Fruit fly (Drosophila melanogaster): ENCODE results near the gene CG9372.

Gene CG9372

DNA sequence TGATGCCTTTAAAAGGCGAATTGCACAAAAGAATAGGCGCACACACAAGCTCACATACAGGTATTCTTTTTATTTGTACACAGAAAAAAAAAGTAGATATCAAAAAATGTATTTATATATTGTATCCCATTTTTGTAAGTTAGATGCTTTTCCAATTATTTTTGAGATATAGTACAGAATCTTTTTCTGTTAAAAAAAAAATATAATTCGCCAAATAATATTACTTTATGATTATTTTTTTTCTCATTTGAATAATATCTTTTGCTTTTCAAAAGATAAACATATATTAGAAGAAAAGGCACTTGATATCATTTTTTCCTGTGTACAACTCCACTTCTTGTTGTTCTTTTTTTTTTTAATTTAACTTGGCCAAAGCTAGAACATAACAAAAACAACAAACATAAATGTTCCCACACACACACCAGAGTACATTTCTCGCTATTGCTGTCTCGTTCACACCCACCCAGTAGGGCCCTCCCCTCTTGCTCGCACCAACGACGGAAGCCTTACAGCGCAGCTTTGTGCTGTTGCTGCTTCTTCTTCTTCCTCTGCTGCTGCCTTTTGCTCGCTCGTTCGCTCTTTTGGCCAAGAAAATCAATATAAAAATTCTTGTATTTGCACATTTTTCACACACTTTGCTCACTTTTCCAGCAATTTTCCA is 28.9 kb downstream of the CG9372 start:
- no peak for TF ChIP-seq Vsx2 (GFP tag; optimal IDR thresholded peaks at IDR 0.05; ENCODE audit: partially characterized antibody)
- no peak for TF ChIP-seq Rel (GFP tag; optimal IDR thresholded peaks at IDR 0.05)
- TF ChIP-seq Rel (tag; optimal IDR thresholded peaks at IDR 0.05) = peak; percentile 14
- no peak for TF ChIP-seq usp (GFP tag; optimal IDR thresholded peaks at IDR 0.05)
- TF ChIP-seq Dfd (GFP tag; optimal IDR thresholded peaks at IDR 0.05) = peak; percentile 75
- no peak for TF ChIP-seq Hr83 (GFP tag; optimal IDR thresholded peaks at IDR 0.05; ENCODE audit: poor library complexity, severe bottlenecking)
- TF ChIP-seq Dif (GFP tag; optimal IDR thresholded peaks at IDR 0.05; ENCODE audit: partially characterized antibody) = no peak
- TF ChIP-seq CG32264 (GFP tag; optimal IDR thresholded peaks at IDR 0.05) = no peak
- peak; percentile 57 for TF ChIP-seq OdsH (GFP tag; optimal IDR thresholded peaks at IDR 0.05)
- peak; percentile 11 for TF ChIP-seq woc (GFP tag; optimal IDR thresholded peaks at IDR 0.05)
- TF ChIP-seq CG9705 (GFP tag; optimal IDR thresholded peaks at IDR 0.05) = no peak
- TF ChIP-seq fru (GFP tag; optimal IDR thresholded peaks at IDR 0.05) = peak; percentile 63
- TF ChIP-seq Myc (optimal IDR thresholded peaks at IDR 0.05) = no peak
- no peak for TF ChIP-seq sage (GFP tag; optimal IDR thresholded peaks at IDR 0.05)
- no peak for TF ChIP-seq Abd-B (GFP tag; optimal IDR thresholded peaks at IDR 0.05)
- peak; percentile 31 for TF ChIP-seq rgr (GFP tag; optimal IDR thresholded peaks at IDR 0.05)
- TF ChIP-seq Sp1 (GFP tag; optimal IDR thresholded peaks at IDR 0.05) = peak; percentile 84
- no peak for TF ChIP-seq CrebA (GFP tag; optimal IDR thresholded peaks at IDR 0.05; ENCODE audit: borderline replicate concordance)
- TF ChIP-seq Mio (GFP tag; optimal IDR thresholded peaks at IDR 0.05) = no peak
- TF ChIP-seq sv (GFP tag; optimal IDR thresholded peaks at IDR 0.05) = no peak
- TF ChIP-seq psq (GFP tag; optimal IDR thresholded peaks at IDR 0.05) = peak; percentile 91
- peak; percentile 33 for TF ChIP-seq brk (GFP tag; optimal IDR thresholded peaks at IDR 0.05)
- TF ChIP-seq dl (GFP tag; optimal IDR thresholded peaks at IDR 0.05; ENCODE audit: insufficient read depth in 1 of 2, partially characterized antibody in 2 of 2) = no peak
- no peak for TF ChIP-seq ey (GFP tag; optimal IDR thresholded peaks at IDR 0.05)
- peak; percentile 32 for TF ChIP-seq h (GFP tag; optimal IDR thresholded peaks at IDR 0.05)
- peak in 1 of 2 experiments; percentile 78 for TF ChIP-seq foxo (GFP tag; optimal IDR thresholded peaks at IDR 0.05)
- TF ChIP-seq HLH106 (tag; optimal IDR thresholded peaks at IDR 0.05) = peak; percentile 63
- no peak for TF ChIP-seq Hr78 (GFP tag; optimal IDR thresholded peaks at IDR 0.05)
- TF ChIP-seq dmrt93B (GFP tag; optimal IDR thresholded peaks at IDR 0.05) = no peak
- TF ChIP-seq Hnf4 (GFP tag; optimal IDR thresholded peaks at IDR 0.05) = no peak
- no peak for TF ChIP-seq pan (optimal IDR thresholded peaks at IDR 0.05)
- TF ChIP-seq dsf (GFP tag; optimal IDR thresholded peaks at IDR 0.05; ENCODE audit: borderline replicate concordance) = no peak
- no peak for TF ChIP-seq jim (GFP tag; optimal IDR thresholded peaks at IDR 0.05)
- no peak for TF ChIP-seq GATAd (GFP tag; optimal IDR thresholded peaks at IDR 0.05)
- TF ChIP-seq N (GFP tag; optimal IDR thresholded peaks at IDR 0.05) = no peak
- peak; percentile 25 for TF ChIP-seq tai (GFP tag; optimal IDR thresholded peaks at IDR 0.05)
- no peak for TF ChIP-seq lola (GFP tag; optimal IDR thresholded peaks at IDR 0.05)
- TF ChIP-seq br (GFP tag; optimal IDR thresholded peaks at IDR 0.05) = no peak
- TF ChIP-seq Jra (GFP tag; optimal IDR thresholded peaks at IDR 0.05) = no peak

DNA sequence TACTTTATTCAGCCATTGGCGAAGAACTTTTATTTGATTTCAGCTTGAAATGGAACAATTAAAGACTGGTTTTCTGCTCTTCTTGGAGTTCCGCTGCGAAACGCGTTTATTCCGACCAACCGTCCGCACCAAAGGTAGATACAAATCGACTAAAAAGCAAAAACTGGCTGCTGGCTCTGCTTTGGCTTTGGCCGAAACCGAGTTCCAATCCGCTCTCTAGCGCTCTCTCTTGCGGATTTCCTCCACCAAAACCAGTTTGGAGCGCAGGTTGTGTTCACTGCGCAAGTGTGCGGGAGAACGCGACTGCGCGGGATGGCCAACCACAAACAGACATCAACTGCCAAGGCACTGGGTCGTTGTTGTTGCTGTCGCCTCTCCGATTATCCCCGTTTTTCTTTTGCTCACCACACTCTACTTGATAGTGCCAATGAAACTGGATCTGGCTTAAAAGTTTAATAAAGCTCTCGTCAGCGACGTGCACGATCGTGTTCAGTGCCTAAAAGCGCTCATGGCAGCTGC is 29.5 kb downstream of the CG9372 start, which contains the start of gene wnd:
Gene wnd (minus strand): TSS at position 306 of the 519 bp plus-strand sequence.
- TF ChIP-seq CrebA (GFP tag; optimal IDR thresholded peaks at IDR 0.05; ENCODE audit: borderline replicate concordance) (peak; percentile 40), usp (GFP tag; optimal IDR thresholded peaks at IDR 0.05) (no peak), Dif (GFP tag; optimal IDR thresholded peaks at IDR 0.05; ENCODE audit: partially characterized antibody) (peak; percentile 93), fru (GFP tag; optimal IDR thresholded peaks at IDR 0.05) (no peak), Vsx2 (GFP tag; optimal IDR thresholded peaks at IDR 0.05; ENCODE audit: partially characterized antibody) (peak; percentile 94), br (GFP tag; optimal IDR thresholded peaks at IDR 0.05) (peak; percentile 9), Dfd (GFP tag; optimal IDR thresholded peaks at IDR 0.05) (no peak), Sp1 (GFP tag; optimal IDR thresholded peaks at IDR 0.05) (no peak), Rel (GFP tag; optimal IDR thresholded peaks at IDR 0.05) (peak; percentile 16), Rel (tag; optimal IDR thresholded peaks at IDR 0.05) (no peak), dsf (GFP tag; optimal IDR thresholded peaks at IDR 0.05; ENCODE audit: borderline replicate concordance) (no peak), ey (GFP tag; optimal IDR thresholded peaks at IDR 0.05) (no peak), GATAd (GFP tag; optimal IDR thresholded peaks at IDR 0.05) (no peak), psq (GFP tag; optimal IDR thresholded peaks at IDR 0.05) (peak; percentile 82), woc (GFP tag; optimal IDR thresholded peaks at IDR 0.05) (no peak), jim (GFP tag; optimal IDR thresholded peaks at IDR 0.05) (no peak), dl (GFP tag; optimal IDR thresholded peaks at IDR 0.05; ENCODE audit: insufficient read depth in 1 of 2, partially characterized antibody in 2 of 2) (peak; percentile 81 to 88), Mio (GFP tag; optimal IDR thresholded peaks at IDR 0.05) (no peak), dmrt93B (GFP tag; optimal IDR thresholded peaks at IDR 0.05) (no peak), Jra (GFP tag; optimal IDR thresholded peaks at IDR 0.05) (no peak), sage (GFP tag; optimal IDR thresholded peaks at IDR 0.05) (peak; percentile 56), Myc (optimal IDR thresholded peaks at IDR 0.05) (no peak), pan (optimal IDR thresholded peaks at IDR 0.05) (no peak), Hnf4 (GFP tag; optimal IDR thresholded peaks at IDR 0.05) (no peak), Abd-B (GFP tag; optimal IDR thresholded peaks at IDR 0.05) (no peak), CG9705 (GFP tag; optimal IDR thresholded peaks at IDR 0.05) (no peak), sv (GFP tag; optimal IDR thresholded peaks at IDR 0.05) (no peak)
